Worm (Caenorhabditis elegans) whole organism, dauer: Measurements from ENCODE around the gene gphr-2.

Experiments used
- unc-62 ChIP-seq: sonication (generic microtip); optimal IDR thresholded peaks from 2 replicates; lab custom pipeline; 2017; ENCODE audit warnings: missing biosample characterization, missing genetic modification reagents, missing genetic modification characterization

Gene gphr-2

ce11 chrX:14307667-14308066, at the start of gene gphr-2:
Gene gphr-2 (minus strand): TSS chrX:14307767.
- no peak for TF ChIP-seq unc-62

- no peak for TF ChIP-seq unc-62
Observed at ce11 chrX:14356683-14357287, 49.2 kb upstream of the gphr-2 start.

DNA sequence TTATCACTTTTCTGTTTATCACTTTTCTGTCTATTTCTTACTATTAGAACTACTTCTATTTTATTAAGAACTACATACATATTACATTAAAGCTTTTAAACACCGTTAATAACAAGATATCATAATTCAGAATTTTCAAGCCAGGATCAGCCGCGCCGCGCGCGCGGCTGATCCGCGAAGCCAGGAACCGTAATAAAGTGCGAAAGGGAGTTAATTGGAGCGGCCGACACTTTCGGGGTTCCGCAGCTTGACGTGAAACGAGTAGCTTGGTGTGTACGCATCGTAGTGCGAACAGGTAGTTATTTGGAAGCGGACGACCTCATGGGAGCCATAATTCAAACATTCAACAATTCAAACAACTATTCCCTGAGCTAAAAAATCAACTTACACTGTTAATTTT, 47.5 kb upstream of the gphr-2 start:
- no peak for TF ChIP-seq unc-62

DNA sequence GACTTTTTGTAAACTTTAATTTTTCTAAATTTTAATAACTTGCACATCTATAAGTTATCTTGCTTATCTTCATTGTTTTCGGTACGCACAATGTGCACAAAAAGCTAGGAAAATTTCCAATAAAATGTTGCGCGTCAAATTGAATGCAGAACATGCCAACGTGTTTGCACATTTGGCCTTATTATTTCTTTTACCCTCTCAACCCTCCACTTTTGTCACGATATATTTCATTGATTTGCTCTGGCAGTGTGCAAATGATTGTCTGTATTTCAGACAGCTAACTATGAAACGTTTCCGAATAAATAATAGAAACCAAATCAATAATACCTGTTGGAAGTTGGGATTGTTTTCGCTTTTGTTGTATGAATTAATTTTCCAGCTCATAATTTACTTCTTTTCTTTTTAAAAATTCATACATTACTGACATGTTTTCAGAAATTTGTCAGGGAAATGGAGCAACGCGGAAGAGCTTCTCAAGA, 42.2 kb upstream of the gphr-2 start, which contains the start of gene wdr-5.2:
TSS of gene wdr-5.2 (plus strand) at position 429 of the 479 bp plus-strand sequence.
- TF ChIP-seq unc-62, result no peak

DNA sequence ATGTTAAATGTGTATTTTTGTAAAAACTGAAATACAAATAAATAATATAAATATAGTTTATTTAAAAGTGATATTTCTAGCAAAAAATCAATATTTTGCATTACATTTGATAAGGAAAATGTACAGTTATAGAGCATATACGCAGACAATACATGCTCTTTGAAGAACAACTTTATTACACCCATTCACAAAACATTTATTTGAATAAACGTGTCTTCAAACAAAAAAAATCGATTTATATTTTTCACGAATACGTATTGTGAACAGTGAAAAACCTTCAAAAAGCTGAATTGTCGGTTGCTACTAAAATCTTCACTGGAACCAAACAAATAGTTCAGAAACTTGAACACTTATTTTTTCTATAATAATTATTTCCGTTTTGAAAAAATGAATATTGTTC, 40.0 kb upstream of the gphr-2 start, which contains the start of gene K04G11.3:
TSS of gene K04G11.3 (minus strand) at position 101 of the 400 bp plus-strand sequence.
- TF ChIP-seq unc-62, result no peak

DNA sequence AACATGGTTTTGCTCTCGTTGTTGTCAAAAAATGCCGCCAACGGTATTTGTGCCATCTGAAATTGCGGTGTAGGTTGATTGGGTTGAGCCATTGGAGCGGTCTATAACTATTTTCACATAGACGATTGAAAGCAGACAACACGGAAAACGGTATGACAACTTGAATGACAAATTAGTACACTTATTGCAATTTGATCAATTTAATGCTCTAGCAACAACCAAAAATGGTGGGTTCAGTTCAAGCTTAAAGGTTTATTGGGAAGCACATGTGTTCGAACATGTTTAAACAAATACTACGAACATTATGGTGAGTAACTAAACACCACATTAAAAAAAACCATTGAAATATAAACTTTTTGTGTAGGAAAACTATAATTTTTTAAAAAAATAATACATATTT, 32.8 kb upstream of the gphr-2 start, which contains the start of gene sel-7:
TSS of gene sel-7 (minus strand) at position 101 of the 400 bp plus-strand sequence.
- no peak for TF ChIP-seq unc-62

DNA sequence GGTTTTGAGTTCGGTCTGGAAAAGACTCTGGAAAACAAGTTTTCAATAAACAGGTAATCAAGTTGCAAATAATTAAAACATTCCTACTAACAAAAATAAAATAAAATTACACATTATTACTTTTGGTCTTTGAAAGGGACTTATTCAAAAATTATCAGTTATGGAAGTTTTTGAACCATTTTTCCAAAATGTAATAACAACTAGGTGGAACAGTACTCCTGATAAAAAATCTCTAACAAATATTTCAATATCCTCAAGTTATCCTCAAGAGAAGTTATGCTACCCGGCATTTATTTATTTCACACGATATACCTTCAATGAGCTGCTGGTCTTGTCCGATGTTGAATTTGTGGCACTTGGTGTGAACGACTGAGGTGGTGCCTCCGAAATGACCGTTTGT, 32.2 kb upstream of the gphr-2 start:
- no peak for TF ChIP-seq unc-62

ce11 chrX:14338896-14339295, 31.3 kb upstream of the gphr-2 start:
- TF ChIP-seq unc-62, result no peak

ce11 chrX:14335621-14336020, 28.1 kb upstream of the gphr-2 start:
- no peak for TF ChIP-seq unc-62

ce11 chrX:14335220-14335619, 27.7 kb upstream of the gphr-2 start, which contains the start of gene K04G11.1:
Gene K04G11.1 (plus strand): TSS chrX:14335520.
- no peak for TF ChIP-seq unc-62

DNA sequence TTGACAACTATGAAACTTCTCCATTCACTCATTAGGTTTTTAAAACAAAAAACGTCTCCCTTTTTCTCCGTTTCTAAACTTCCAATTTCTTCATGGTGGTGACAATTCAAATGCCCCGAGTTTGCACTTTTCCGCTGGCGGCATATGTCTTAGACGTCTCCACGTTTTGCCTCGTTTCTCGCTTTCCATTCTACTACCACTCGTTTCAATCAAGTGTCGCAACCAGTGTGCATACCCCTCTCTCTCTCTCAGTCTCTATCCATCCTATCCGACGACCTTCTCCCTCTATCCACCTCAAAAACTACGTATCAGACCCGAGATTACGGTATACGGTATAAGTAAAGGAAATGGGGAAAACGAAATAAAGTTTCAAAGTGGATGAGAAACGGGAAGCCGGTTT, 26.6 kb upstream of the gphr-2 start:
- TF ChIP-seq unc-62, result no peak

DNA sequence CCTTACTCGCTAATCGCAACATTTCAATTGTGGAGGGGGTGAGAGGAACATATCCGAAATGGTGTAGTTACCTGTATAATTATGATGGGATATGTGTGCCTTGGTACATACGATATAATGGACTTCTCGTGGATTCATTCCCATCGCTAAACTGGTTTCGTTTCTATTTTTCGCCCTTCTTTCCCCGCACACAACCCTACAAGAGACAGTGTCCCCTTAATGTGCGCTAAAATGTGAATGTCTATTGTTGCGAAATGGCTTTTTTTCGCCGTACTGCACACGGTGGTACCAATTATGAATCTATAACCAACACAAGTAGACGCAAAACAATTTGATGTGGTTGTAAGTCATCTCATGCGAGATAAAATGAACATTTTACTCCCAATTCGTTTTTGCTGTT, 21.8 kb upstream of the gphr-2 start:
- TF ChIP-seq unc-62, result no peak

ce11 chrX:14327398-14327797, 19.8 kb upstream of the gphr-2 start, which contains the start of gene C11H1.7:
Gene C11H1.7 (plus strand): TSS chrX:14327409.
- no peak for TF ChIP-seq unc-62

DNA sequence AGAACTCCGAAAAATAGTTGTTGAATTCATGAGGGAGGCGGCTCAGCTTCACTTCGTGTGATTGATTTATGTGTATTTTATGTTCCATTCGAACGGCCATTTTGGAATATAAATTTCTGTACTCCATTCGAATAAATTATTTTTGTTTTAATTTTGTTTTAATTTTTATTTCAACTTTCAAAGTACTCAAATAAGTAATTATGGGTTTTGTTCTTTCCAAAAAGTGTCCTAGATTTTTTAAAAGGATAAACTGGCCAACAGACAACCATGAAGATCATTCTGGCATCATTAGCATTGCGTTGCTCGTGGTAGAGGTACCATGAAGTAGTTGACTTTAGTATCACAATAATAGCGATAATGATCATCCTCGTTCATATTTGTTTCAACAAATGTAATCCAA, 19.0 kb upstream of the gphr-2 start:
- no peak for TF ChIP-seq unc-62

DNA sequence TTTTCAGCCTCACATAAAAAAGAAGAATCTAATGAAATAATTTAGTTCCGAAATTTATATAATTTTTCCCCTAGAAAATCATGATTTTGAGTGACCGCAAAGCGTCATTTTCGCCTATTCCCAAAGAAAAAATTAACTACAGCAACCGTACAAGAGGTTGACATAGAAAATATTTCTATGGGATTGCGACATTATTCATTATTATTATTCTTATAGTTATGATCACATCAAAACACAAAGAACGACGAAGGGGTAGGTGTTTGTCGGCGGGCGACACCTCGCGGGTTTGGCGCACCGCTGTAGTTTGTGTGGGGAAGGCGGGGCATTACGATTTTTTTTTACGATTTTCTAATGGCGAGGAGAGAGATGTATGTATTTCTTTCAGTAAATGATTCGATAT, 16.7 kb upstream of the gphr-2 start:
- no peak for TF ChIP-seq unc-62

ce11 chrX:14322793-14323192, 15.2 kb upstream of the gphr-2 start:
- TF ChIP-seq unc-62, result no peak

DNA sequence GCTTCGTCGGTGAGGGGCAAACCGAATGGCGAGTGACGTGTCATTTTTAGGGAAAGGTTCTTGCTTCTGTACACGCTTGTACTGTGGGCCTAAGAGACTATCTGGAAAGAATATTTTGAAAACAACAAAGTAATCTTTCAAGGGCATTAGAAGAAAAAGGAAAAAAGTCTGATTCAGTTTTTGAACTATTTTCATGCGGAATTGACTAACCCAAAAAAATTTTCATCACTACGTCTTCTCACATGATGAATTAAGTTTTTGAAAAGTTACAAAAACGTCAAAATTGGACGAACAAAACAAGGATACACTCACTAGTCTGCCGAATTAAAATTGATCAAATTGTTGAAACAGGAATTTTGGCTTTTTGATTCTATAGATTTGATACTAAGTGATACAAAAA, 12.7 kb upstream of the gphr-2 start, which contains the start of gene C11H1.9:
TSS of gene C11H1.9 (minus strand) at position 101 of the 400 bp plus-strand sequence.
- TF ChIP-seq unc-62, result no peak

DNA sequence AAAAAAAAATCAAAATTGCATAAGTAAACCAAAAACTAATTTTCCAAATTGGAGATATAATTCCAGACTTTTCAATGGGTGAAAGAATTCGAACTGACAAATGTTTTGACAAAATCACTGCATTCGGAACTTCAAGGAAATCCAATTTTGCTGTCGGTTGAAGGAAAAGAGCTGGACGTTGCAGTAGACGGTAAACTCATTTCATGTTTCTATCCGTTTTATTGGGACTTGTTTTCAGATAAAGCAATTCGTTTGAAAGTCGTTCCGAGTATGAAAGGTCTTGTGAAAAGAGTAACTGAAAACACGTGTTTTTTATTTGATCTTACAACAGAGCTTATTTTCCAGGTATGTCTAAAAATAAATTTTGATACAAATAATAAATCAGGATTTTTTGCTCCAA, 8.6 kb upstream of the gphr-2 start:
- no peak for TF ChIP-seq unc-62

- TF ChIP-seq unc-62, result no peak
Observed at ce11 chrX:14313627-14314026, 6.1 kb upstream of the gphr-2 start, which contains the start of gene prx-1. Gene prx-1 (plus strand): TSS chrX:14313927.
